Worm (Caenorhabditis elegans): ENCODE results near the gene K06G5.1.

Gene K06G5.1

ce11 chrX:14231987-14232386, 17.2 kb downstream of the K06G5.1 start:
- TF ChIP-seq C08G9.2 (tag; optimal IDR thresholded peaks at IDR 0.05) = no peak
- no peak for TF ChIP-seq syd-9 (tag; optimal IDR thresholded peaks at IDR 0.05)
- TF ChIP-seq K02D7.2 (tag; optimal IDR thresholded peaks at IDR 0.05) = no peak
- TF ChIP-seq pros-1 (tag; optimal IDR thresholded peaks at IDR 0.05) = no peak
- no peak for TF ChIP-seq unc-55 (GFP tag; optimal IDR thresholded peaks at IDR 0.05)
- no peak for TF ChIP-seq ceh-31 (tag; optimal IDR thresholded peaks at IDR 0.05)
- TF ChIP-seq Y22D7AL.16 (tag; optimal IDR thresholded peaks at IDR 0.05) = no peak
- TF ChIP-seq lin-11 (tag; optimal IDR thresholded peaks at IDR 0.05) = no peak
- no peak for TF ChIP-seq ceh-6 (GFP tag; optimal IDR thresholded peaks at IDR 0.05)
- no peak for TF ChIP-seq ceh-22 (tag; optimal IDR thresholded peaks at IDR 0.05)
- no peak for TF ChIP-seq fax-1 (tag; optimal IDR thresholded peaks at IDR 0.05)
- TF ChIP-seq ama-1 (optimal IDR thresholded peaks at IDR 0.05) = no peak
- TF ChIP-seq odd-2 (tag; optimal IDR thresholded peaks at IDR 0.05) = no peak
- no peak for TF ChIP-seq nhr-232 (tag; optimal IDR thresholded peaks at IDR 0.05)
- TF ChIP-seq ceh-24 (tag; optimal IDR thresholded peaks at IDR 0.05) = no peak
- TF ChIP-seq sdc-2 (tag; optimal IDR thresholded peaks at IDR 0.05) = no peak
- TF ChIP-seq tbx-2 (tag; optimal IDR thresholded peaks at IDR 0.05) = no peak
- TF ChIP-seq madf-2 (tag; optimal IDR thresholded peaks at IDR 0.05) = no peak
- TF ChIP-seq eyg-1 (tag; optimal IDR thresholded peaks at IDR 0.05) = no peak

- TF ChIP-seq hlh-13 (GFP tag; optimal IDR thresholded peaks at IDR 0.05) (no peak), npax-4 (tag; optimal IDR thresholded peaks at IDR 0.05) (no peak), C08G9.2 (tag; optimal IDR thresholded peaks at IDR 0.05) (no peak), nhr-232 (tag; optimal IDR thresholded peaks at IDR 0.05) (no peak), tbx-7 (tag; optimal IDR thresholded peaks at IDR 0.05) (no peak), sox-2 (GFP tag; IDR thresholded peaks at IDR 0.05) (no peak), tbx-2 (tag; optimal IDR thresholded peaks at IDR 0.05) (no peak), nhr-11 (tag; optimal IDR thresholded peaks at IDR 0.05) (no peak), ref-2 (tag; optimal IDR thresholded peaks at IDR 0.05) (no peak), ama-1 (optimal IDR thresholded peaks at IDR 0.05) (no peak), hlh-6 (tag; optimal IDR thresholded peaks at IDR 0.05) (no peak), rnt-1 (tag; optimal IDR thresholded peaks at IDR 0.05) (no peak)
These were observed 19.6 kb downstream of the K06G5.1 start, which contains the start of gene srg-36 for ce11 chrX:14234366-14234765. srg-36 (minus strand) TSS chrX:14234466.

- TF ChIP-seq pha-4 (tag; optimal IDR thresholded peaks at IDR 0.05) (no peak), C08G9.2 (tag; optimal IDR thresholded peaks at IDR 0.05) (no peak), unc-42 (tag; optimal IDR thresholded peaks at IDR 0.05) (no peak), ceh-34 (tag; optimal IDR thresholded peaks at IDR 0.05) (no peak), unc-3 (GFP tag; conservative IDR thresholded peaks at IDR 0.05) (no peak), unc-3 (tag; optimal IDR thresholded peaks at IDR 0.05) (no peak), sox-4 (tag; optimal IDR thresholded peaks at IDR 0.05) (no peak), sox-2 (GFP tag; IDR thresholded peaks at IDR 0.05) (no peak), pha-2 (tag; optimal IDR thresholded peaks at IDR 0.05) (no peak), nhr-11 (tag; optimal IDR thresholded peaks at IDR 0.05) (no peak), gmeb-2 (tag; optimal IDR thresholded peaks at IDR 0.05) (no peak), unc-55 (GFP tag; optimal IDR thresholded peaks at IDR 0.05) (no peak), ceh-48 (tag; optimal IDR thresholded peaks at IDR 0.05) (no peak), ceh-14 (tag; optimal IDR thresholded peaks at IDR 0.05) (no peak), lin-11 (tag; optimal IDR thresholded peaks at IDR 0.05) (no peak), sdc-2 (tag; optimal IDR thresholded peaks at IDR 0.05) (no peak), elt-4 (tag; optimal IDR thresholded peaks at IDR 0.05) (no peak)
These were observed 20.2 kb downstream of the K06G5.1 start, which contains the start of gene srg-37 for ce11 chrX:14234932-14235331. srg-37 (minus strand) TSS chrX:14235032.
